Worm (Caenorhabditis elegans) whole organism, early embryonic: ENCODE results near the gene Y32H12A.8.

Source experiments
- B0310.2 ChIP-seq: sonication (generic microtip); optimal IDR thresholded peaks from 2 replicates; lab custom pipeline; 2016; ENCODE audit warnings: mild to moderate bottlenecking, missing genetic modification characterization, missing compliant biosample characterization
- ama-1 ChIP-seq: fragments of 150-350 bp; optimal IDR thresholded peaks from 2 replicates; lab custom pipeline; 2014
- ceh-13 ChIP-seq: fragments of 200-800 bp; sonication (Bioruptor generic); optimal IDR thresholded peaks from 2 replicates; lab custom pipeline; 2018; ENCODE audit warnings: mild to moderate bottlenecking, missing genetic modification characterization, missing compliant biosample characterization
- ets-7 ChIP-seq: sonication (generic microtip); optimal IDR thresholded peaks from 2 replicates; lab custom pipeline; 2016; ENCODE audit warnings: missing genotype, missing genetic modification characterization, missing compliant biosample characterization
- flt-1 ChIP-seq: fragments of 200-800 bp; sonication (Bioruptor generic); IDR thresholded peaks from 2 replicates; pipeline ENCODE4 v1.3.6; 2022; ENCODE audit warnings: missing genetic modification characterization, missing compliant biosample characterization
- pes-1 ChIP-seq: fragments of 200-800 bp; sonication (Bioruptor generic); IDR thresholded peaks from 2 replicates; pipeline ENCODE4 v1.3.6; 2022; ENCODE audit warnings: missing genetic modification reagents, missing genetic modification characterization, missing compliant biosample characterization
- scrt-1 ChIP-seq: fragments of 200-800 bp; sonication (Bioruptor generic); IDR thresholded peaks from 2 replicates; pipeline ENCODE4 v1.3.6; 2022; ENCODE audit warnings: missing genetic modification characterization, missing compliant biosample characterization
- tbx-11 ChIP-seq: fragments of 200-800 bp; sonication (Bioruptor generic); IDR thresholded peaks from 2 replicates; pipeline ENCODE4 v1.3.6; 2022; ENCODE audit warnings: missing genetic modification characterization, missing compliant biosample characterization
- tra-4 ChIP-seq: sonication (generic microtip); optimal IDR thresholded peaks from 2 replicates; lab custom pipeline; 2017; ENCODE audit warnings: missing genetic modification characterization, missing compliant biosample characterization

DNA sequence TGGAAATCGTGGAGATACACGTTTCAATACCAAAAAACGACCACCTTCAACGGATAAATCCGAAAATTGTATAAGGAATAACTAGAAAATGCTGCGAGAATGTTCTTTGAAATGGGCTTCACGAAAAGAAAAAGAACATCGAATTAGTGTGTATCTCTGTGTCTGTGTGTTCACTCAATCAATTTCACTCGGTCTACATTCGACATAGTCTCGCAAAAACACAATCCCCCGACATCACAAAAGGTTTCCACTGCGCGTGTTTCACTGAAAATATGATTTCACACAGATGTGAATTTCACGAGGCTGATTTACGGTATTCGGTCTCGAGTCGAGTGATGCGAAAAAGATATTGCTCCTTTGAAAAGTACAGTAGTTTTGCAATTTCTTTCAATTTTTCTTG, 32.1 kb downstream of the Y32H12A.8 start:
- TF ChIP-seq ceh-13 (no peak), tra-4 (tag; lab: Kevin White, UChicago) (no peak), scrt-1 (GFP tag; lab: Robert Waterston, UW) (no peak), B0310.2 (tag; lab: Kevin White, UChicago) (no peak), ama-1 (lab: Kevin White, UChicago) (no peak), flt-1 (GFP tag; lab: Robert Waterston, UW) (no peak), tbx-11 (GFP tag; lab: Robert Waterston, UW) (no peak), ets-7 (tag; lab: Kevin White, UChicago) (no peak), pes-1 (GFP tag; lab: Robert Waterston, UW) (no peak)
